Fruit fly (Drosophila melanogaster) whole organism, embryonic: ENCODE data around the gene CG10343.
A peak's percentile ranks its signal among the peaks of the same experiment; 100 is the strongest.

Experiments
- CG10654 ChIP-seq: fragments of 200-800 bp; sonication (Bioruptor generic); optimal IDR thresholded peaks from 2 replicates; lab custom pipeline; 2016; ENCODE audit warnings: missing biosample characterization, missing genetic modification characterization
- CG12744 ChIP-seq: fragments of 200-800 bp; sonication (Bioruptor generic); optimal IDR thresholded peaks from 2 replicates; lab custom pipeline; 2016; ENCODE audit warnings: missing biosample characterization, missing genetic modification characterization
- CG14860 ChIP-seq: fragments of 200-800 bp; sonication (Bioruptor generic); IDR thresholded peaks from 3 replicates; pipeline ENCODE4 v1.3.6; 2022; ENCODE audit warnings: missing biosample characterization, missing genetic modification characterization; ENCODE audit not compliant: partially characterized antibody
- CG16779 ChIP-seq: fragments of 200-800 bp; sonication (Bioruptor generic); IDR thresholded peaks from 2 replicates; pipeline ENCODE4 v1.3.6; 2022; ENCODE audit warnings: missing biosample characterization, missing genetic modification characterization
- CG17385 ChIP-seq: fragments of 200-800 bp; sonication (Bioruptor generic); optimal IDR thresholded peaks from 3 replicates; lab custom pipeline; 2018; ENCODE audit warnings: missing biosample characterization, mild to moderate bottlenecking, missing genetic modification characterization
- CG18262 ChIP-seq: fragments of 200-800 bp; optimal IDR thresholded peaks from 3 replicates; lab custom pipeline; 2019; ENCODE audit warnings: missing biosample characterization, mild to moderate bottlenecking, missing genetic modification characterization, moderate library complexity
- CG18599 ChIP-seq: fragments of 200-800 bp; sonication (Bioruptor generic); optimal IDR thresholded peaks from 3 replicates; lab custom pipeline; 2017; ENCODE audit warnings: missing biosample characterization, missing genetic modification characterization, mild to moderate bottlenecking, moderate library complexity, missing genetic modification reagents
- CG18619 ChIP-seq: fragments of 200-800 bp; sonication (Bioruptor generic); optimal IDR thresholded peaks from 3 replicates; lab custom pipeline; 2017; ENCODE audit warnings: missing biosample characterization, mild to moderate bottlenecking, missing genetic modification characterization
- CG2712 ChIP-seq: fragments of 200-800 bp; optimal IDR thresholded peaks from 3 replicates; lab custom pipeline; 2019; ENCODE audit warnings: missing biosample characterization, mild to moderate bottlenecking, missing genetic modification characterization, moderate library complexity
- CG31365 ChIP-seq: fragments of 200-800 bp; sonication (Bioruptor generic); optimal IDR thresholded peaks from 2 replicates; lab custom pipeline; 2018; ENCODE audit warnings: missing biosample characterization, mild to moderate bottlenecking, missing genetic modification characterization
- CG32767 ChIP-seq: fragments of 200-800 bp; sonication (Bioruptor generic); IDR thresholded peaks from 2 replicates; pipeline ENCODE4 v1.3.6; 2022; ENCODE audit warnings: missing biosample characterization, missing genetic modification characterization
- CG43689 ChIP-seq: fragments of 200-800 bp; sonication (Bioruptor generic); IDR thresholded peaks from 2 replicates; pipeline ENCODE4 v1.3.6; 2022; ENCODE audit warnings: missing biosample characterization, missing genetic modification characterization
- CG6254 ChIP-seq: fragments of 200-800 bp; sonication (Bioruptor generic); optimal IDR thresholded peaks from 3 replicates; lab custom pipeline; 2017; ENCODE audit warnings: mild to moderate bottlenecking, missing biosample characterization, missing genetic modification reagents, missing genetic modification characterization
- CG6689 ChIP-seq: fragments of 200-800 bp; sonication (Bioruptor generic); IDR thresholded peaks from 2 replicates; pipeline ENCODE4 v1.3.6; 2022; ENCODE audit warnings: missing biosample characterization, missing genetic modification characterization
- CG6791 ChIP-seq: fragments of 200-800 bp; sonication (Bioruptor generic); IDR thresholded peaks from 3 replicates; pipeline ENCODE4 v1.3.6; 2022; ENCODE audit warnings: missing biosample characterization, missing genetic modification characterization; ENCODE audit not compliant: partially characterized antibody
- CG6854 ChIP-seq: fragments of 200-800 bp; sonication (Bioruptor generic); optimal IDR thresholded peaks from 3 replicates; lab custom pipeline; 2017; ENCODE audit warnings: missing biosample characterization, mild to moderate bottlenecking, missing genetic modification characterization
- CG7357 ChIP-seq: fragments of 200-800 bp; sonication (Bioruptor generic); IDR thresholded peaks from 3 replicates; pipeline ENCODE4 v1.3.6; 2022; ENCODE audit warnings: missing biosample characterization, missing genetic modification characterization
- Deaf1 ChIP-seq: fragments of 200-800 bp; optimal IDR thresholded peaks from 3 replicates; lab custom pipeline; 2019; ENCODE audit warnings: missing biosample characterization, mild to moderate bottlenecking, missing genetic modification characterization, moderate library complexity
- E2f1 ChIP-seq: fragments of 200-800 bp; sonication (Bioruptor generic); IDR thresholded peaks from 2 replicates; pipeline ENCODE4 v1.3.6; 2022; ENCODE audit warnings: missing biosample characterization, missing genetic modification characterization
- E2f2 ChIP-seq: fragments of 200-800 bp; sonication (Bioruptor generic); IDR thresholded peaks from 2 replicates; pipeline ENCODE4 v1.3.6; 2022; ENCODE audit warnings: missing biosample characterization, missing genetic modification characterization
- Kr ChIP-seq: fragments of 200-800 bp; sonication (Bioruptor generic); optimal IDR thresholded peaks from 2 replicates; lab custom pipeline; 2017; ENCODE audit warnings: missing biosample characterization, mild to moderate bottlenecking, missing genetic modification characterization
- MESR4 ChIP-seq: fragments of 200-800 bp; sonication (Bioruptor generic); optimal IDR thresholded peaks from 2 replicates; lab custom pipeline; 2018; ENCODE audit warnings: missing biosample characterization, mild to moderate bottlenecking, missing genetic modification characterization, moderate library complexity
- Meics ChIP-seq: fragments of 200-800 bp; sonication (Bioruptor generic); optimal IDR thresholded peaks from 2 replicates; lab custom pipeline; 2017; ENCODE audit warnings: missing biosample characterization, mild to moderate bottlenecking, missing genetic modification characterization
- NC2β ChIP-seq: fragments of 200-800 bp; sonication (Bioruptor generic); optimal IDR thresholded peaks from 2 replicates; lab custom pipeline; 2016; ENCODE audit warnings: missing biosample characterization, missing genetic modification characterization
- Side ChIP-seq: fragments of 200-800 bp; sonication (Bioruptor generic); optimal IDR thresholded peaks from 2 replicates; lab custom pipeline; 2016; ENCODE audit warnings: missing biosample characterization, missing genetic modification characterization
- YL-1 ChIP-seq: fragments of 200-800 bp; sonication (Bioruptor generic); optimal IDR thresholded peaks from 3 replicates; lab custom pipeline; 2017; ENCODE audit warnings: missing biosample characterization, mild to moderate bottlenecking, missing genetic modification characterization
- chm ChIP-seq: fragments of 200-800 bp; sonication (Bioruptor generic); IDR thresholded peaks from 2 replicates; pipeline ENCODE4 v1.3.6; 2022; ENCODE audit warnings: missing biosample characterization, missing genetic modification characterization
- croc ChIP-seq: fragments of 200-800 bp; sonication (Bioruptor generic); conservative IDR thresholded peaks from 3 replicates; pipeline ENCODE4 v1.3.6; 2022; ENCODE audit warnings: missing biosample characterization, missing genetic modification characterization
- dm ChIP-seq: fragments of 200-800 bp; sonication (Bioruptor generic); optimal IDR thresholded peaks from 3 replicates; lab custom pipeline; 2016; ENCODE audit warnings: missing biosample characterization, missing genetic modification characterization
- emc ChIP-seq: fragments of 200-800 bp; sonication (Bioruptor generic); optimal IDR thresholded peaks from 2 replicates; lab custom pipeline; 2016; ENCODE audit warnings: missing biosample characterization, missing genetic modification characterization
- ewg ChIP-seq: fragments of 200-800 bp; sonication (Bioruptor generic); optimal IDR thresholded peaks from 3 replicates; lab custom pipeline; 2017; ENCODE audit warnings: mild to moderate bottlenecking, missing biosample characterization, missing genetic modification reagents, missing genetic modification characterization
- fd102C ChIP-seq: fragments of 200-800 bp; sonication (Bioruptor generic); optimal IDR thresholded peaks from 2 replicates; lab custom pipeline; 2018; ENCODE audit warnings: missing biosample characterization, mild to moderate bottlenecking, missing genetic modification characterization, moderate library complexity
- grau ChIP-seq: fragments of 200-800 bp; optimal IDR thresholded peaks from 3 replicates; lab custom pipeline; 2019; ENCODE audit warnings: missing biosample characterization, mild to moderate bottlenecking, missing genetic modification characterization, moderate library complexity
- gro ChIP-seq: fragments of 200-800 bp; sonication (Bioruptor generic); optimal IDR thresholded peaks from 2 replicates; lab custom pipeline; 2016; ENCODE audit warnings: missing biosample characterization, missing genetic modification characterization
- gt ChIP-seq: fragments of 200-800 bp; sonication (Bioruptor generic); IDR thresholded peaks from 2 replicates; pipeline ENCODE4 v1.3.6; 2022; ENCODE audit warnings: missing biosample characterization, missing genetic modification characterization
- jing ChIP-seq: fragments of 200-800 bp; sonication (Bioruptor generic); optimal IDR thresholded peaks from 2 replicates; lab custom pipeline; 2018; ENCODE audit warnings: missing biosample characterization, mild to moderate bottlenecking, missing genetic modification characterization
- ken ChIP-seq: fragments of 200-800 bp; sonication (Bioruptor generic); IDR thresholded peaks from 3 replicates; pipeline ENCODE4 v1.3.6; 2022; ENCODE audit warnings: missing biosample characterization, missing genetic modification characterization
- knrl ChIP-seq: fragments of 200-800 bp; sonication (Bioruptor generic); IDR thresholded peaks from 3 replicates; pipeline ENCODE4 v1.3.6; 2022; ENCODE audit warnings: missing biosample characterization, missing genetic modification characterization; ENCODE audit not compliant: partially characterized antibody
- lilli ChIP-seq: fragments of 200-800 bp; sonication (Bioruptor generic); optimal IDR thresholded peaks from 3 replicates; lab custom pipeline; 2016; ENCODE audit warnings: missing biosample characterization, missing genetic modification characterization
- mld ChIP-seq: fragments of 200-800 bp; sonication (Bioruptor generic); IDR thresholded peaks from 3 replicates; pipeline ENCODE4 v1.3.6; 2022; ENCODE audit warnings: missing biosample characterization, missing genetic modification characterization; ENCODE audit not compliant: partially characterized antibody
- nmo ChIP-seq: fragments of 200-800 bp; sonication (Bioruptor generic); optimal IDR thresholded peaks from 2 replicates; lab custom pipeline; 2018; ENCODE audit warnings: missing biosample characterization, mild to moderate bottlenecking, missing genetic modification characterization, moderate library complexity
- pfk ChIP-seq: fragments of 200-800 bp; sonication (Bioruptor generic); optimal IDR thresholded peaks from 2 replicates; lab custom pipeline; 2018; ENCODE audit warnings: missing biosample characterization, mild to moderate bottlenecking, missing genetic modification characterization, moderate library complexity
- rib ChIP-seq: fragments of 200-800 bp; sonication (Bioruptor generic); IDR thresholded peaks from 2 replicates; pipeline ENCODE4 v1.3.6; 2022; ENCODE audit warnings: missing biosample characterization, missing genetic modification characterization
- run ChIP-seq: fragments of 200-800 bp; sonication (Bioruptor generic); optimal IDR thresholded peaks from 3 replicates; lab custom pipeline; 2018; ENCODE audit warnings: missing biosample characterization, mild to moderate bottlenecking, missing genetic modification characterization
- sc ChIP-seq, 3 experiments: fragments of >200 bp in 2 of 3; fragments of 200-800 bp in 1 of 3; sonication (Bioruptor generic) in 1 of 3; optimal IDR thresholded peaks; 2 replicates in 2 of 3; 3 replicates in 1 of 3; lab custom pipeline; 2017; ENCODE audit warnings: mild to moderate bottlenecking in 1 of 3, missing biosample characterization in 1 of 3, missing genetic modification characterization in 1 of 3, missing genetic modification reagents in 1 of 3
- sens ChIP-seq: fragments of 200-800 bp; sonication (Bioruptor generic); peaks from one replicate; lab custom pipeline; 2016; ENCODE audit warnings: missing biosample characterization, missing genetic modification characterization
- sna ChIP-seq: fragments of 200-800 bp; sonication (Bioruptor generic); IDR thresholded peaks from 2 replicates; pipeline ENCODE4 v1.3.6; 2022; ENCODE audit warnings: missing biosample characterization, missing genetic modification characterization; ENCODE audit not compliant: partially characterized antibody
- tna ChIP-seq: fragments of 200-800 bp; sonication (Bioruptor generic); IDR thresholded peaks from 2 replicates; pipeline ENCODE4 v1.3.6; 2022; ENCODE audit warnings: missing biosample characterization, missing genetic modification characterization; ENCODE audit not compliant: partially characterized antibody
- trem ChIP-seq: fragments of 200-800 bp; optimal IDR thresholded peaks from 3 replicates; lab custom pipeline; 2019; ENCODE audit warnings: missing biosample characterization, mild to moderate bottlenecking, missing genetic modification characterization, moderate library complexity

CG10343 gene

DNA sequence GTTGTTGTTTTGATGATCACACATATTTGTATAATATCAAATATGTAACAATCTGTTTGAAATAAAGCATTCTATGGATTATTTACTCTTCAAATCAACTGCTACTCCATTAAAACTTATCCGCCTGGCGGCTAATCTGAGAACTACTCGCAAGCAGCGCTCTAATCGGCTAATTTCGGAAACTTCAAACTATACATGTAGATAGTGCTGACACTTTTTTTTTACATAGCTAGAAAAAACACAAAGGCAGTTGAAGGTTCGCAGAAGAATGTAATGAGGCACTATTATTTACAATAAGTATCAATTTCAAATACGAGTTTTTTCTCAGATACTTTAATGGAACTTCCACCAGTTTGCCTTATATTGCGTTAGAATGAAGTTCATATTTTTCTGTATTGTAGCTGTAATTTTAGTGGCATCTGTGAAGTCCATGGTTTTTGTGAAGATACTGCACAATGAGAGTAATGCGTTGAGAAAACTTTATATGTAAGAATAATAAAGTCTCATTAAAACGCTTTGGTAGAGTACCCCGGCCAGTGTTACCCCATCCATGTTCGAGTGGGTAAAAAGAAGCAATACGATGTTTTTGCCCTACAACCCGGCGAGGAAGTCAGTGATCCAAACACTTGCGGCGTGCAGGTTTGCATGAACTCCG, 37.2 kb upstream of the CG10343 start (continued):
- TF ChIP-seq CG16779 (GFP tag; lab: Robert Waterston, UW): no peak
- peak; percentile 36 for TF ChIP-seq Side (GFP tag; lab: Kevin White, UChicago)
- TF ChIP-seq grau: no peak
- TF ChIP-seq E2f1 (GFP tag; lab: Robert Waterston, UW): peak; percentile 61
- no peak for TF ChIP-seq CG6689 (GFP tag; lab: Robert Waterston, UW)
- 0 out of 3 replicates have a peak, but pooled peaks have one; percentile 45 for TF ChIP-seq ken (GFP tag; lab: Robert Waterston, UW)
- peak; percentile 27; the same call in 1 of the 2 replicates for TF ChIP-seq E2f2 (GFP tag; lab: Robert Waterston, UW)
- TF ChIP-seq pfk (GFP tag; lab: Kevin White, UChicago): no peak
- TF ChIP-seq CG7357 (GFP tag; lab: Robert Waterston, UW): peak; percentile 29; the same call in 1 of the 3 replicates
- TF ChIP-seq Meics (GFP tag; lab: Kevin White, UChicago): peak; percentile 49
- 0 out of 2 replicates have a peak, but pooled peaks have one; percentile 31 for TF ChIP-seq sna (GFP tag; lab: Robert Waterston, UW)
- TF ChIP-seq trem (tag; lab: Kevin White, UChicago): no peak
- TF ChIP-seq NC2β (GFP tag; lab: Kevin White, UChicago): no peak
- TF ChIP-seq CG18619 (GFP tag; lab: Kevin White, UChicago): peak; percentile 19
- TF ChIP-seq CG18599: no peak
- TF ChIP-seq Deaf1: no peak
- TF ChIP-seq run (tag; lab: Kevin White, UChicago): no peak
- TF ChIP-seq CG14860 (GFP tag; lab: Robert Waterston, UW): 0 out of 3 replicates have a peak, but pooled peaks have one; percentile 20
- peak; percentile 21 for TF ChIP-seq CG12744 (GFP tag; lab: Kevin White, UChicago)
- peak; percentile 77 for TF ChIP-seq sens (GFP tag; lab: Kevin White, UChicago)
- TF ChIP-seq jing: no peak
- TF ChIP-seq fd102C: no peak
- TF ChIP-seq mld: no peak
- TF ChIP-seq nmo (GFP tag; lab: Kevin White, UChicago): peak; percentile 53
- TF ChIP-seq emc (GFP tag; lab: Kevin White, UChicago): peak; percentile 57
- TF ChIP-seq CG31365 (tag; lab: Kevin White, UChicago): peak; percentile 8
- TF ChIP-seq YL-1 (GFP tag; lab: Kevin White, UChicago): no peak
- no peak for TF ChIP-seq ewg (GFP tag; lab: Kevin White, UChicago)
- TF ChIP-seq CG32767: no peak
- TF ChIP-seq CG17385 (GFP tag; lab: Kevin White, UChicago): peak; percentile 4
- no peak for TF ChIP-seq CG43689 (GFP tag; lab: Robert Waterston, UW)
- no peak for TF ChIP-seq tna (GFP tag; lab: Robert Waterston, UW)
- TF ChIP-seq MESR4 (GFP tag; lab: Kevin White, UChicago): no peak
- TF ChIP-seq sc (optimal IDR thresholded peaks at IDR 0.05; lab: Kevin White, UChicago): no peak
- no peak for TF ChIP-seq sc (GFP tag; optimal IDR thresholded peaks at IDR 0.05; lab: Kevin White, UChicago)
- TF ChIP-seq CG10654: peak; percentile 24
- no peak for TF ChIP-seq rib (GFP tag; lab: Robert Waterston, UW)
- peak; percentile 60 for TF ChIP-seq lilli (GFP tag; lab: Kevin White, UChicago)
- TF ChIP-seq knrl (GFP tag; lab: Robert Waterston, UW): peak; percentile 60; the same call in 2 of the 3 replicates
- no peak for TF ChIP-seq chm (GFP tag; lab: Robert Waterston, UW)
- TF ChIP-seq CG6791 (GFP tag; lab: Robert Waterston, UW): peak; percentile 12; the same call in 1 of the 3 replicates
- no peak for TF ChIP-seq gt (GFP tag; lab: Robert Waterston, UW)
- TF ChIP-seq CG6254 (GFP tag; lab: Kevin White, UChicago): no peak
- no peak for TF ChIP-seq Kr (GFP tag; lab: Kevin White, UChicago)
- peak; percentile 25 for TF ChIP-seq dm (GFP tag; lab: Kevin White, UChicago)
- no peak for TF ChIP-seq gro (GFP tag; lab: Kevin White, UChicago)
- peak; percentile 35 for TF ChIP-seq CG18262 (tag; lab: Kevin White, UChicago)
- no peak for TF ChIP-seq CG2712 (tag; lab: Kevin White, UChicago)
- no peak for TF ChIP-seq CG6854
- TF ChIP-seq croc: no peak
